Fruit fly (Drosophila melanogaster) whole organism, embryonic: ENCODE data around the gene Gyc89Da.

ENCODE experiments used
- BEAF-32 ChIP-seq: fragments of 200-800 bp; sonication (Bioruptor generic); optimal IDR thresholded peaks from 3 replicates; lab custom pipeline; 2017; ENCODE audit warnings: missing biosample characterization, missing genetic modification characterization, mild to moderate bottlenecking, moderate library complexity, missing genetic modification reagents
- Bdp1 ChIP-seq: fragments of 200-800 bp; sonication (Bioruptor generic); optimal IDR thresholded peaks from 3 replicates; lab custom pipeline; 2016; ENCODE audit warnings: missing biosample characterization, missing genetic modification characterization
- CG10321 ChIP-seq: fragments of 200-800 bp; sonication (Bioruptor generic); IDR thresholded peaks from 2 replicates; pipeline ENCODE4 v1.3.6; 2022; ENCODE audit warnings: missing biosample characterization, missing genetic modification characterization
- CG10565 ChIP-seq: fragments of 200-800 bp; sonication (Bioruptor generic); optimal IDR thresholded peaks from 3 replicates; lab custom pipeline; 2016; ENCODE audit warnings: missing biosample characterization, mild to moderate bottlenecking, missing genetic modification characterization
- CG11456 ChIP-seq: fragments of 200-800 bp; sonication (Bioruptor generic); IDR thresholded peaks from 3 replicates; pipeline ENCODE4 v1.3.6; 2022; ENCODE audit warnings: missing biosample characterization, missing genetic modification characterization
- CG12299 ChIP-seq: fragments of 200-800 bp; sonication (Bioruptor generic); optimal IDR thresholded peaks from 2 replicates; lab custom pipeline; 2018; ENCODE audit warnings: missing biosample characterization, mild to moderate bottlenecking, missing genetic modification characterization
- CG1233 ChIP-seq: fragments of 200-800 bp; sonication (Bioruptor generic); optimal IDR thresholded peaks from 4 replicates; lab custom pipeline; 2018; ENCODE audit warnings: missing biosample characterization, mild to moderate bottlenecking, missing genetic modification characterization
- CG13123 ChIP-seq: fragments of 200-800 bp; sonication (Bioruptor generic); optimal IDR thresholded peaks from 2 replicates; lab custom pipeline; 2016; ENCODE audit warnings: missing biosample characterization, missing genetic modification characterization
- CG15011 ChIP-seq: fragments of 200-800 bp; sonication (Bioruptor generic); optimal IDR thresholded peaks from 3 replicates; lab custom pipeline; 2018; ENCODE audit warnings: missing biosample characterization, mild to moderate bottlenecking, missing genetic modification characterization
- CG15601 ChIP-seq: fragments of 200-800 bp; sonication (Bioruptor generic); optimal IDR thresholded peaks from 3 replicates; lab custom pipeline; 2019; ENCODE audit warnings: missing biosample characterization, mild to moderate bottlenecking, missing genetic modification characterization, moderate library complexity
- CG17328 ChIP-seq: fragments of 200-800 bp; sonication (Bioruptor generic); IDR thresholded peaks from 2 replicates; pipeline ENCODE4 v1.3.6; 2022; ENCODE audit warnings: missing biosample characterization, missing genetic modification characterization
- CG17568 ChIP-seq: fragments of 200-800 bp; sonication (Bioruptor generic); optimal IDR thresholded peaks from 2 replicates; lab custom pipeline; 2018; ENCODE audit warnings: missing biosample characterization, mild to moderate bottlenecking, missing genetic modification characterization, moderate library complexity
- CG18599 ChIP-seq: fragments of 200-800 bp; sonication (Bioruptor generic); optimal IDR thresholded peaks from 3 replicates; lab custom pipeline; 2017; ENCODE audit warnings: missing biosample characterization, missing genetic modification characterization, mild to moderate bottlenecking, moderate library complexity, missing genetic modification reagents
- CG3281 ChIP-seq: fragments of 200-800 bp; sonication (Bioruptor generic); optimal IDR thresholded peaks from 3 replicates; lab custom pipeline; 2017; ENCODE audit warnings: missing biosample characterization, mild to moderate bottlenecking, missing genetic modification characterization
- CG4707 ChIP-seq: fragments of 200-800 bp; sonication (Bioruptor generic); optimal IDR thresholded peaks from 2 replicates; lab custom pipeline; 2018; ENCODE audit warnings: missing biosample characterization, mild to moderate bottlenecking, missing genetic modification characterization, moderate library complexity
- CG6854 ChIP-seq: fragments of 200-800 bp; sonication (Bioruptor generic); optimal IDR thresholded peaks from 3 replicates; lab custom pipeline; 2017; ENCODE audit warnings: missing biosample characterization, mild to moderate bottlenecking, missing genetic modification characterization
- CG8281 ChIP-seq: fragments of 200-800 bp; sonication (Bioruptor generic); optimal IDR thresholded peaks from 2 replicates; lab custom pipeline; 2018; ENCODE audit warnings: missing biosample characterization, mild to moderate bottlenecking, missing genetic modification characterization, moderate library complexity
- CG8290 ChIP-seq, 3 experiments: fragments of 200-800 bp; sonication (Bioruptor generic); optimal IDR thresholded peaks; 2 replicates each; lab custom pipeline; 2016 to 2019; ENCODE audit warnings: missing biosample characterization in 3 of 3, missing genetic modification characterization in 3 of 3, mild to moderate bottlenecking in 2 of 3, moderate library complexity in 1 of 3
- CG9797 ChIP-seq: fragments of 200-800 bp; sonication (Bioruptor generic); optimal IDR thresholded peaks from 3 replicates; lab custom pipeline; 2018; ENCODE audit warnings: missing biosample characterization, mild to moderate bottlenecking, missing genetic modification characterization
- Dip2 ChIP-seq: fragments of 200-800 bp; sonication (Bioruptor generic); IDR thresholded peaks from 2 replicates; pipeline ENCODE4 v1.3.6; 2022; ENCODE audit warnings: missing biosample characterization, missing genetic modification characterization
- Doc3 ChIP-seq: fragments of 200-800 bp; sonication (Bioruptor generic); IDR thresholded peaks from 3 replicates; pipeline ENCODE4 v1.3.6; 2022; ENCODE audit warnings: missing biosample characterization, missing genetic modification characterization; ENCODE audit not compliant: partially characterized antibody
- Jarid2 ChIP-seq: fragments of 200-800 bp; sonication (Bioruptor generic); optimal IDR thresholded peaks from 3 replicates; lab custom pipeline; 2017; ENCODE audit warnings: mild to moderate bottlenecking, missing biosample characterization, missing genetic modification reagents, missing genetic modification characterization
- Optix ChIP-seq: fragments of 200-800 bp; sonication (Bioruptor generic); IDR thresholded peaks from 3 replicates; pipeline ENCODE4 v1.3.6; 2022; ENCODE audit warnings: missing biosample characterization, missing genetic modification characterization
- Ravus ChIP-seq: fragments of 200-800 bp; sonication (Bioruptor generic); IDR thresholded peaks from 2 replicates; pipeline ENCODE4 v1.3.6; 2022; ENCODE audit warnings: missing biosample characterization, missing genetic modification characterization
- Rfx ChIP-seq: fragments of 200-800 bp; sonication (Bioruptor generic); IDR thresholded peaks from 2 replicates; pipeline ENCODE4 v1.3.6; 2022; ENCODE audit warnings: missing biosample characterization, missing genetic modification characterization
- Xbp1 ChIP-seq: fragments of 200-800 bp; sonication (Bioruptor generic); optimal IDR thresholded peaks from 3 replicates; lab custom pipeline; 2016; ENCODE audit warnings: missing biosample characterization, mild to moderate bottlenecking, missing genetic modification characterization
- amos ChIP-seq: fragments of 200-800 bp; sonication (Bioruptor generic); IDR thresholded peaks from 2 replicates; pipeline ENCODE4 v1.3.6; 2022; ENCODE audit warnings: missing biosample characterization, missing genetic modification characterization; ENCODE audit not compliant: partially characterized antibody
- bbx ChIP-seq: fragments of 200-800 bp; sonication (Bioruptor generic); IDR thresholded peaks from 2 replicates; pipeline ENCODE4 v1.3.6; 2022; ENCODE audit warnings: missing biosample characterization, missing genetic modification characterization; ENCODE audit not compliant: partially characterized antibody
- bcd ChIP-seq: fragments of 200-800 bp; sonication (Bioruptor generic); optimal IDR thresholded peaks from 2 replicates; lab custom pipeline; 2017; ENCODE audit warnings: missing biosample characterization, mild to moderate bottlenecking, missing genetic modification characterization
- chinmo ChIP-seq: fragments of 200-800 bp; sonication (Bioruptor generic); IDR thresholded peaks from 4 replicates; pipeline ENCODE4 v1.3.6; 2022; ENCODE audit warnings: missing biosample characterization, missing genetic modification characterization; ENCODE audit not compliant: partially characterized antibody
- crc ChIP-seq: fragments of 200-800 bp; sonication (Bioruptor generic); optimal IDR thresholded peaks from 2 replicates; lab custom pipeline; 2016; ENCODE audit warnings: missing biosample characterization, missing genetic modification characterization
- crol ChIP-seq: fragments of 200-800 bp; sonication (Bioruptor generic); IDR thresholded peaks from 2 replicates; pipeline ENCODE4 v1.3.6; 2022; ENCODE audit warnings: missing biosample characterization, missing genetic modification characterization
- dimm ChIP-seq: fragments of 200-800 bp; sonication (Bioruptor generic); IDR thresholded peaks from 2 replicates; pipeline ENCODE4 v1.3.6; 2022; ENCODE audit warnings: missing biosample characterization, missing genetic modification characterization
- dmrt11E ChIP-seq: fragments of 200-800 bp; sonication (Bioruptor generic); optimal IDR thresholded peaks from 3 replicates; lab custom pipeline; 2018; ENCODE audit warnings: missing biosample characterization, mild to moderate bottlenecking, missing genetic modification characterization, moderate library complexity
- esg ChIP-seq: fragments of 200-800 bp; sonication (Bioruptor generic); conservative IDR thresholded peaks from 2 replicates; pipeline ENCODE4 v1.3.6; 2022; ENCODE audit warnings: missing biosample characterization, missing genetic modification characterization
- eve ChIP-seq, 2 experiments: fragments of >200 bp; optimal IDR thresholded peaks; 2 replicates each; lab custom pipeline; 2017; ENCODE audit warnings: missing biosample characterization in 2 of 2, missing genetic modification characterization in 2 of 2
- fru ChIP-seq: fragments of >200 bp; optimal IDR thresholded peaks from 2 replicates; lab custom pipeline; 2017
- grau ChIP-seq: fragments of 200-800 bp; optimal IDR thresholded peaks from 3 replicates; lab custom pipeline; 2019; ENCODE audit warnings: missing biosample characterization, mild to moderate bottlenecking, missing genetic modification characterization, moderate library complexity
- mld ChIP-seq: fragments of 200-800 bp; sonication (Bioruptor generic); IDR thresholded peaks from 3 replicates; pipeline ENCODE4 v1.3.6; 2022; ENCODE audit warnings: missing biosample characterization, missing genetic modification characterization; ENCODE audit not compliant: partially characterized antibody
- org-1 ChIP-seq: fragments of 200-800 bp; sonication (Bioruptor generic); optimal IDR thresholded peaks from 2 replicates; lab custom pipeline; 2017; ENCODE audit warnings: missing biosample characterization, missing genetic modification characterization
- pan ChIP-seq, 4 experiments: fragments of >200 bp in 3 of 4; fragments of 200-800 bp in 1 of 4; sonication (Bioruptor generic) in 1 of 4; optimal IDR thresholded peaks in 3 of 4; IDR thresholded peaks in 1 of 4; 2 replicates each; pipeline versions ENCODE4 v1.3.6 to Lab custom; 2017 to 2022; ENCODE audit warnings: missing biosample characterization in 2 of 4, missing genetic modification characterization in 2 of 4, mixed read lengths in 1 of 4
- phol ChIP-seq: fragments of 200-800 bp; sonication (Bioruptor generic); optimal IDR thresholded peaks from 3 replicates; lab custom pipeline; 2018; ENCODE audit warnings: missing biosample characterization, mild to moderate bottlenecking, missing genetic modification characterization, moderate library complexity
- rib ChIP-seq: fragments of 200-800 bp; sonication (Bioruptor generic); IDR thresholded peaks from 2 replicates; pipeline ENCODE4 v1.3.6; 2022; ENCODE audit warnings: missing biosample characterization, missing genetic modification characterization
- shn ChIP-seq: fragments of 200-800 bp; sonication (Bioruptor generic); optimal IDR thresholded peaks from 3 replicates; lab custom pipeline; 2016; ENCODE audit warnings: missing biosample characterization, missing genetic modification characterization
- sima ChIP-seq: fragments of 200-800 bp; sonication (Bioruptor generic); optimal IDR thresholded peaks from 2 replicates; lab custom pipeline; 2016; ENCODE audit warnings: missing biosample characterization, missing genetic modification characterization
- tgo ChIP-seq: fragments of 200-800 bp; sonication (Bioruptor generic); IDR thresholded peaks from 3 replicates; pipeline ENCODE4 v1.3.6; 2022; ENCODE audit warnings: missing biosample characterization, missing genetic modification characterization
- tin ChIP-seq: fragments of 200-800 bp; sonication (Bioruptor generic); optimal IDR thresholded peaks from 3 replicates; lab custom pipeline; 2016; ENCODE audit warnings: missing biosample characterization, missing genetic modification characterization
- tna ChIP-seq: fragments of 200-800 bp; sonication (Bioruptor generic); IDR thresholded peaks from 2 replicates; pipeline ENCODE4 v1.3.6; 2022; ENCODE audit warnings: missing biosample characterization, missing genetic modification characterization; ENCODE audit not compliant: partially characterized antibody
- trem ChIP-seq: fragments of 200-800 bp; optimal IDR thresholded peaks from 3 replicates; lab custom pipeline; 2019; ENCODE audit warnings: missing biosample characterization, mild to moderate bottlenecking, missing genetic modification characterization, moderate library complexity

The Gyc89Da gene

dm6 chr3R:16431707-16432106 lies 40.7 kb upstream of the Gyc89Da start (continued):
- TF ChIP-seq CG15011 (GFP tag; lab: Kevin White, UChicago) (no peak), amos (GFP tag; lab: Robert Waterston, UW) (peak; percentile 74), Ravus (no peak), sima (GFP tag; lab: Kevin White, UChicago) (no peak), CG8281 (tag; lab: Kevin White, UChicago) (no peak), bcd (GFP tag; lab: Kevin White, UChicago) (peak; percentile 2), crc (GFP tag; lab: Kevin White, UChicago) (no peak), CG17568 (GFP tag; lab: Kevin White, UChicago) (no peak), esg (GFP tag; lab: Robert Waterston, UW) (no peak), CG10321 (GFP tag; lab: Robert Waterston, UW) (no peak), chinmo (GFP tag; lab: Robert Waterston, UW) (peak; percentile 73; the same call in 3 of the 4 replicates), Rfx (GFP tag; lab: Robert Waterston, UW) (peak; percentile 80), grau (peak; percentile 56), CG13123 (GFP tag; lab: Kevin White, UChicago) (no peak), Dip2 (GFP tag; lab: Robert Waterston, UW) (no peak), CG3281 (GFP tag; lab: Kevin White, UChicago) (no peak), dimm (GFP tag; lab: Robert Waterston, UW) (no peak), fru (lab: Kevin White, UChicago) (no peak), Jarid2 (GFP tag; lab: Kevin White, UChicago) (no peak), CG9797 (GFP tag; lab: Kevin White, UChicago) (no peak), phol (tag; lab: Kevin White, UChicago) (peak; percentile 41), CG10565 (GFP tag; lab: Kevin White, UChicago) (no peak), Xbp1 (GFP tag; lab: Kevin White, UChicago) (peak; percentile 67), Doc3 (no peak), tgo (GFP tag; lab: Robert Waterston, UW) (no peak), eve (GFP tag; optimal IDR thresholded peaks at IDR 0.05; lab: Kevin White, UChicago) (no peak), CG11456 (GFP tag; lab: Robert Waterston, UW) (peak; percentile 87), Bdp1 (GFP tag; lab: Kevin White, UChicago) (peak; percentile 100), CG15601 (tag; lab: Kevin White, UChicago) (peak; percentile 31), CG1233 (GFP tag; lab: Kevin White, UChicago) (peak; percentile 25), pan (optimal IDR thresholded peaks at IDR 0.05; lab: Kevin White, UChicago) (no peak), pan (GFP tag; optimal IDR thresholded peaks at IDR 0.05 in 1 of 2, IDR thresholded peaks at IDR 0.05 in 1 of 2) (peak in 1 of 2 experiments; percentile 59), org-1 (no peak), trem (tag; lab: Kevin White, UChicago) (peak; percentile 45), CG4707 (GFP tag; lab: Kevin White, UChicago) (peak; percentile 27), CG12299 (tag; lab: Kevin White, UChicago) (no peak), CG18599 (no peak), crol (GFP tag; lab: Robert Waterston, UW) (no peak), bbx (GFP tag; lab: Robert Waterston, UW) (peak; percentile 65), shn (GFP tag; lab: Kevin White, UChicago) (peak; percentile 4), mld (GFP tag; lab: Robert Waterston, UW) (no peak; the same call in 2 of the 3 replicates), CG8290 (GFP tag; optimal IDR thresholded peaks at IDR 0.05; lab: Kevin White, UChicago) (peak; percentile 52), CG8290 (tag; optimal IDR thresholded peaks at IDR 0.05; lab: Kevin White, UChicago) (peak in 1 of 2 experiments; percentile 89), rib (no peak), BEAF-32 (GFP tag; lab: Kevin White, UChicago) (peak; percentile 3), dmrt11E (peak; percentile 11), CG6854 (GFP tag; lab: Kevin White, UChicago) (no peak), tin (GFP tag; lab: Kevin White, UChicago) (peak; percentile 33), tna (peak; percentile 85), Optix (GFP tag; lab: Robert Waterston, UW) (peak; percentile 43; the same call in 2 of the 3 replicates), CG17328 (GFP tag; lab: Robert Waterston, UW) (no peak)
